Fruit fly (Drosophila melanogaster) whole organism, embryonic: Measurements from ENCODE around the gene CG13384.

Source experiments
- Awh ChIP-seq: fragments of 200-800 bp; sonication (Bioruptor generic); IDR thresholded peaks from 2 replicates; pipeline ENCODE4, ENCODE4 v1.3.6; 2022; ENCODE audit warnings: missing biosample characterization, missing genetic modification characterization
- CG12236 ChIP-seq: fragments of 200-800 bp; sonication (Bioruptor generic); optimal IDR thresholded peaks from 2 replicates; lab custom pipeline; 2016; ENCODE audit warnings: missing biosample characterization, missing genetic modification characterization
- CG13624 ChIP-seq: fragments of 200-800 bp; sonication (Bioruptor generic); optimal IDR thresholded peaks from 2 replicates; lab custom pipeline; 2016; ENCODE audit warnings: missing biosample characterization, missing genetic modification characterization
- CG15011 ChIP-seq: fragments of 200-800 bp; sonication (Bioruptor generic); optimal IDR thresholded peaks from 3 replicates; lab custom pipeline; 2018; ENCODE audit warnings: missing biosample characterization, mild to moderate bottlenecking, missing genetic modification characterization
- CG1792 ChIP-seq: fragments of 200-800 bp; sonication (Bioruptor generic); optimal IDR thresholded peaks from 2 replicates; lab custom pipeline; 2016; ENCODE audit warnings: missing biosample characterization, missing genetic modification characterization
- CG18262 ChIP-seq: fragments of 200-800 bp; optimal IDR thresholded peaks from 3 replicates; lab custom pipeline; 2019; ENCODE audit warnings: missing biosample characterization, mild to moderate bottlenecking, missing genetic modification characterization, moderate library complexity
- CG18599 ChIP-seq: fragments of 200-800 bp; sonication (Bioruptor generic); optimal IDR thresholded peaks from 3 replicates; lab custom pipeline; 2017; ENCODE audit warnings: missing biosample characterization, missing genetic modification characterization, mild to moderate bottlenecking, moderate library complexity, missing genetic modification reagents
- CG3281 ChIP-seq: fragments of 200-800 bp; sonication (Bioruptor generic); optimal IDR thresholded peaks from 3 replicates; lab custom pipeline; 2017; ENCODE audit warnings: missing biosample characterization, mild to moderate bottlenecking, missing genetic modification characterization
- CG42726 ChIP-seq: fragments of 200-800 bp; sonication (Bioruptor generic); IDR thresholded peaks from 2 replicates; pipeline ENCODE4 v1.3.6; 2022; ENCODE audit warnings: missing biosample characterization, missing genetic modification characterization; ENCODE audit not compliant: partially characterized antibody
- CG4328 ChIP-seq: fragments of 200-800 bp; sonication (Bioruptor generic); optimal IDR thresholded peaks from 3 replicates; lab custom pipeline; 2017; ENCODE audit warnings: missing biosample characterization, missing genetic modification reagents, missing genetic modification characterization
- CG4707 ChIP-seq: fragments of 200-800 bp; sonication (Bioruptor generic); optimal IDR thresholded peaks from 2 replicates; lab custom pipeline; 2018; ENCODE audit warnings: missing biosample characterization, mild to moderate bottlenecking, missing genetic modification characterization, moderate library complexity
- CG6813 ChIP-seq: fragments of 200-800 bp; sonication (Bioruptor generic); optimal IDR thresholded peaks from 2 replicates; lab custom pipeline; 2017; ENCODE audit warnings: missing biosample characterization, missing genetic modification characterization, mild to moderate bottlenecking, moderate library complexity, missing genetic modification reagents
- CG7786 ChIP-seq: fragments of 200-800 bp; sonication (Bioruptor generic); optimal IDR thresholded peaks from 2 replicates; lab custom pipeline; 2016; ENCODE audit warnings: missing biosample characterization, missing genetic modification characterization
- CG8281 ChIP-seq: fragments of 200-800 bp; sonication (Bioruptor generic); optimal IDR thresholded peaks from 2 replicates; lab custom pipeline; 2018; ENCODE audit warnings: missing biosample characterization, mild to moderate bottlenecking, missing genetic modification characterization, moderate library complexity
- CG9215 ChIP-seq: fragments of 200-800 bp; sonication (Bioruptor generic); IDR thresholded peaks from 2 replicates; pipeline ENCODE4 v1.3.6; 2022; ENCODE audit warnings: missing biosample characterization, missing genetic modification characterization
- Dek ChIP-seq: fragments of 200-800 bp; sonication (Bioruptor generic); optimal IDR thresholded peaks from 3 replicates; lab custom pipeline; 2019; ENCODE audit warnings: missing biosample characterization, mild to moderate bottlenecking, missing genetic modification characterization, moderate library complexity
- HmgD ChIP-seq: fragments of 200-800 bp; sonication (Bioruptor generic); optimal IDR thresholded peaks from 3 replicates; lab custom pipeline; 2016; ENCODE audit warnings: missing biosample characterization, missing genetic modification characterization
- MESR4 ChIP-seq: fragments of 200-800 bp; sonication (Bioruptor generic); optimal IDR thresholded peaks from 2 replicates; lab custom pipeline; 2018; ENCODE audit warnings: missing biosample characterization, mild to moderate bottlenecking, missing genetic modification characterization, moderate library complexity
- Med ChIP-seq: fragments of 200-800 bp; sonication (Bioruptor generic); peaks from one replicate; lab custom pipeline; 2016; ENCODE audit warnings: missing biosample characterization, missing genetic modification characterization, mild to moderate bottlenecking, inconsistent platforms, moderate library complexity
- NK7.1 ChIP-seq: fragments of 200-800 bp; sonication (Bioruptor generic); optimal IDR thresholded peaks from 3 replicates; lab custom pipeline; 2016; ENCODE audit warnings: missing biosample characterization, missing genetic modification characterization
- NfI ChIP-seq: fragments of 200-800 bp; sonication (Bioruptor generic); optimal IDR thresholded peaks from 3 replicates; lab custom pipeline; 2018; ENCODE audit warnings: missing biosample characterization, mild to moderate bottlenecking, missing genetic modification characterization, moderate library complexity
- Trl ChIP-seq, 3 experiments: fragments of >200 bp in 2 of 3; fragments of 200-800 bp in 1 of 3; sonication (Bioruptor generic) in 1 of 3; optimal IDR thresholded peaks; 2 replicates in 1 of 3; 3 replicates in 2 of 3; lab custom pipeline; 2016 to 2017; ENCODE audit warnings: missing biosample characterization in 1 of 3, missing genetic modification characterization in 1 of 3
- Vsx1 ChIP-seq: fragments of 200-800 bp; sonication (Bioruptor generic); optimal IDR thresholded peaks from 2 replicates; lab custom pipeline; 2017; ENCODE audit warnings: missing biosample characterization, mild to moderate bottlenecking, missing genetic modification characterization, missing genetic modification reagents
- bowl ChIP-seq: fragments of 200-800 bp; sonication (Bioruptor generic); IDR thresholded peaks from 2 replicates; pipeline ENCODE4 v1.3.6; 2022; ENCODE audit warnings: missing biosample characterization, missing genetic modification characterization
- cas ChIP-seq: fragments of 200-800 bp; sonication (Bioruptor generic); IDR thresholded peaks from 2 replicates; pipeline ENCODE4 v1.3.6; 2022; ENCODE audit warnings: missing biosample characterization, missing genetic modification characterization
- cato ChIP-seq: fragments of 200-800 bp; sonication (Bioruptor generic); optimal IDR thresholded peaks from 2 replicates; lab custom pipeline; 2016; ENCODE audit warnings: missing biosample characterization, missing genetic modification characterization, borderline replicate concordance
- chinmo ChIP-seq: fragments of 200-800 bp; sonication (Bioruptor generic); IDR thresholded peaks from 4 replicates; pipeline ENCODE4 v1.3.6; 2022; ENCODE audit warnings: missing biosample characterization, missing genetic modification characterization; ENCODE audit not compliant: partially characterized antibody
- chm ChIP-seq: fragments of 200-800 bp; sonication (Bioruptor generic); IDR thresholded peaks from 2 replicates; pipeline ENCODE4 v1.3.6; 2022; ENCODE audit warnings: missing biosample characterization, missing genetic modification characterization
- dimm ChIP-seq: fragments of 200-800 bp; sonication (Bioruptor generic); IDR thresholded peaks from 2 replicates; pipeline ENCODE4 v1.3.6; 2022; ENCODE audit warnings: missing biosample characterization, missing genetic modification characterization
- dpn ChIP-seq, 2 experiments: fragments of 200-800 bp; sonication (Bioruptor generic); optimal IDR thresholded peaks; 3 replicates each; lab custom pipeline; 2016; ENCODE audit warnings: missing biosample characterization in 2 of 2, missing genetic modification characterization in 2 of 2
- fd96Cb ChIP-seq: fragments of 200-800 bp; sonication (Bioruptor generic); optimal IDR thresholded peaks from 2 replicates; lab custom pipeline; 2018; ENCODE audit warnings: missing biosample characterization, mild to moderate bottlenecking, missing genetic modification characterization, moderate library complexity
- ftz-f1 ChIP-seq: fragments of 200-800 bp; sonication (Bioruptor generic); optimal IDR thresholded peaks from 2 replicates; lab custom pipeline; 2016; ENCODE audit warnings: missing biosample characterization, missing genetic modification characterization
- grn ChIP-seq: fragments of 200-800 bp; sonication (Bioruptor generic); optimal IDR thresholded peaks from 3 replicates; lab custom pipeline; 2017; ENCODE audit warnings: missing biosample characterization, missing genetic modification characterization
- ham ChIP-seq: fragments of 200-800 bp; sonication (Bioruptor generic); IDR thresholded peaks from 2 replicates; pipeline ENCODE4 v1.3.6; 2022; ENCODE audit warnings: missing biosample characterization, missing genetic modification characterization
- oc ChIP-seq: fragments of 200-800 bp; sonication (Bioruptor generic); optimal IDR thresholded peaks from 2 replicates; lab custom pipeline; 2018; ENCODE audit warnings: missing biosample characterization, mild to moderate bottlenecking, missing genetic modification characterization, moderate library complexity
- rib ChIP-seq: fragments of 200-800 bp; sonication (Bioruptor generic); IDR thresholded peaks from 2 replicates; pipeline ENCODE4 v1.3.6; 2022; ENCODE audit warnings: missing biosample characterization, missing genetic modification characterization
- ro ChIP-seq: fragments of 200-800 bp; sonication (Bioruptor generic); IDR thresholded peaks from 2 replicates; pipeline ENCODE4 v1.3.6; 2022; ENCODE audit warnings: missing biosample characterization, missing genetic modification characterization
- run ChIP-seq: fragments of 200-800 bp; sonication (Bioruptor generic); optimal IDR thresholded peaks from 3 replicates; lab custom pipeline; 2018; ENCODE audit warnings: missing biosample characterization, mild to moderate bottlenecking, missing genetic modification characterization
- sd ChIP-seq: fragments of 200-800 bp; sonication (Bioruptor generic); optimal IDR thresholded peaks from 3 replicates; lab custom pipeline; 2018; ENCODE audit warnings: missing biosample characterization, mild to moderate bottlenecking, missing genetic modification characterization, moderate library complexity
- tll ChIP-seq, 2 experiments: fragments of 200-800 bp in 1 of 2; fragments of >200 bp in 1 of 2; sonication (Bioruptor generic) in 1 of 2; optimal IDR thresholded peaks; 2 replicates each; lab custom pipeline; 2017 to 2019; ENCODE audit warnings: missing biosample characterization in 2 of 2, missing genetic modification characterization in 2 of 2, mild to moderate bottlenecking in 1 of 2, moderate library complexity in 1 of 2
- tup ChIP-seq: fragments of 200-800 bp; sonication (Bioruptor generic); optimal IDR thresholded peaks from 2 replicates; lab custom pipeline; 2016; ENCODE audit warnings: missing biosample characterization, mild to moderate bottlenecking, missing genetic modification characterization, moderate library complexity
- unc-4 ChIP-seq: fragments of 200-800 bp; sonication (Bioruptor generic); IDR thresholded peaks from 2 replicates; pipeline ENCODE4 v1.3.6; 2022; ENCODE audit warnings: missing biosample characterization, missing genetic modification characterization; ENCODE audit not compliant: partially characterized antibody
- wor ChIP-seq: fragments of 200-800 bp; sonication (Bioruptor generic); IDR thresholded peaks from 2 replicates; pipeline ENCODE4 v1.3.6; 2022; ENCODE audit warnings: missing biosample characterization, missing genetic modification characterization
- zf30C ChIP-seq: fragments of 200-800 bp; sonication (Bioruptor generic); optimal IDR thresholded peaks from 3 replicates; lab custom pipeline; 2018; ENCODE audit warnings: missing biosample characterization, mild to moderate bottlenecking, missing genetic modification characterization

The CG13384 gene

DNA sequence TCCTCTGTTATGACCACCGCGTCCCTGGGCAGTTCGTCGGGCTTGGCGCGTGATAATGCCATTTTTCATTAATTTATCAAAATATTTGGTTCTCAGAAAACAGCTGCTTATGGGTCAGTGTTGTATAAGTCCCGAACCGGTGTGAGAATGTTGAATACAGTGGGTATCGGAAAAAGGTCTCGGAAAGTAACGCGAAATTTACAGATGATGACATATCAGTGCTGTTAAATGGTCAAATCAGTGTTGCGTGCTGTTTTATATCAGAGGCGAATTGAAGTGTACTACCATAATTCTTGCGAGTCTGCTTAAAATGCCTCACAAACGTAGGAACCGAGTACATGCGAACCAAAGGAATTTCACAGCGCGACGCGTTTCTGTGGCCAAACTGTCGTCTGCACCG, 1.6 kb upstream of the CG13384 start, which contains the start of the genes CG13392 and Rcd4 (continued):
- TF ChIP-seq CG13624 (GFP tag; lab: Kevin White, UChicago) (peak; percentile 85), dpn (GFP tag; optimal IDR thresholded peaks at IDR 0.05; lab: Kevin White, UChicago) (peak; percentile 70 to 82), run (tag; lab: Kevin White, UChicago) (peak; percentile 1), CG4328 (peak; percentile 35), ham (GFP tag; lab: Robert Waterston, UW) (no peak), CG4707 (GFP tag; lab: Kevin White, UChicago) (peak; percentile 83), NK7.1 (GFP tag; lab: Kevin White, UChicago) (peak; percentile 23), Med (GFP tag; lab: Kevin White, UChicago) (peak; percentile 97), tup (GFP tag; lab: Kevin White, UChicago) (peak; percentile 76), CG7786 (GFP tag; lab: Kevin White, UChicago) (peak; percentile 88), NfI (GFP tag; lab: Kevin White, UChicago) (peak; percentile 72), grn (GFP tag; lab: Kevin White, UChicago) (no peak), CG42726 (GFP tag; lab: Robert Waterston, UW) (no peak), CG15011 (GFP tag; lab: Kevin White, UChicago) (no peak), CG12236 (GFP tag; lab: Kevin White, UChicago) (no peak), Dek (peak; percentile 32), CG6813 (peak; percentile 45), cato (no peak), oc (no peak), sd (peak; percentile 77), tll (GFP tag; optimal IDR thresholded peaks at IDR 0.05; lab: Kevin White, UChicago) (no peak), ro (GFP tag; lab: Robert Waterston, UW) (no peak), rib (GFP tag; lab: Robert Waterston, UW) (peak; percentile 76), Trl (optimal IDR thresholded peaks at IDR 0.05; lab: Kevin White, UChicago) (no peak), Trl (GFP tag; optimal IDR thresholded peaks at IDR 0.05; lab: Kevin White, UChicago) (peak; percentile 75), dimm (GFP tag; lab: Robert Waterston, UW) (no peak), chinmo (GFP tag; lab: Robert Waterston, UW) (0 out of 4 replicates have a peak, but pooled peaks have one; percentile 56), CG18599 (GFP tag; lab: Kevin White, UChicago) (peak; percentile 75), MESR4 (GFP tag; lab: Kevin White, UChicago) (peak; percentile 78), CG8281 (no peak), chm (peak; percentile 51; the same call in 1 of the 2 replicates), bowl (GFP tag; lab: Robert Waterston, UW) (no peak), CG3281 (GFP tag; lab: Kevin White, UChicago) (peak; percentile 60), CG9215 (GFP tag; lab: Robert Waterston, UW) (peak; percentile 44; the same call in 1 of the 2 replicates), fd96Cb (no peak), zf30C (peak; percentile 36), unc-4 (GFP tag; lab: Robert Waterston, UW) (peak; percentile 54), wor (no peak), HmgD (GFP tag; lab: Kevin White, UChicago) (peak; percentile 63), Awh (GFP tag; lab: Robert Waterston, UW) (no peak), CG1792 (GFP tag; lab: Kevin White, UChicago) (peak; percentile 49), Vsx1 (no peak), CG18262 (tag; lab: Kevin White, UChicago) (peak; percentile 29), cas (GFP tag; lab: Robert Waterston, UW) (no peak), ftz-f1 (GFP tag; lab: Kevin White, UChicago) (peak; percentile 23)
- TF ChIP-seq, all 482 proteins: peak for 326
